Worm (Caenorhabditis elegans) whole organism, midembryonic: Measurements from ENCODE around the gene pmpl-1.

Experiments
- flt-1 ChIP-seq: fragments of 200-800 bp; sonication (Bioruptor generic); IDR thresholded peaks from 2 replicates; pipeline ENCODE4 v1.3.6; 2022; ENCODE audit warnings: missing genetic modification characterization, missing compliant biosample characterization
- ref-1 ChIP-seq: fragments of 200-800 bp; sonication (Bioruptor generic); conservative IDR thresholded peaks from 2 replicates; pipeline ENCODE4 v1.3.6; 2022; ENCODE audit warnings: missing genetic modification reagents, missing genetic modification characterization, missing compliant biosample characterization

ce11 chrX:3826863-3827262 lies 39.0 kb downstream of the pmpl-1 start, which contains the start of gene fkh-9:
- TF ChIP-seq flt-1: no peak
- no peak for TF ChIP-seq ref-1
